Worm (Caenorhabditis elegans): ENCODE measurements around the gene F17H10.1.

- TF ChIP-seq ama-1 (optimal IDR thresholded peaks at IDR 0.05) (no peak), ama-1 (GFP tag; optimal IDR thresholded peaks at IDR 0.05) (no peak), rcor-1 (GFP tag; IDR thresholded peaks at IDR 0.05) (no peak), egrh-3 (GFP tag; IDR thresholded peaks at IDR 0.05) (no peak), F57A8.1 (GFP tag; optimal IDR thresholded peaks at IDR 0.05) (no peak), ceh-100 (GFP tag; IDR thresholded peaks at IDR 0.05) (no peak), B0035.1 (tag; optimal IDR thresholded peaks at IDR 0.05) (no peak), Y56A3A.18 (GFP tag; IDR thresholded peaks at IDR 0.05) (no peak), egl-44 (GFP tag; IDR thresholded peaks at IDR 0.05) (no peak), unc-62 (GFP tag; optimal IDR thresholded peaks at IDR 0.05) (no peak), rpc-1 (optimal IDR thresholded peaks at IDR 0.05) (no peak), rpc-1 (tag; optimal IDR thresholded peaks at IDR 0.05) (no peak)
These were observed 7.6 kb downstream of the F17H10.1 start for ce11 chrX:13112664-13113063.

Data from whole organism, young adult.